Worm (Caenorhabditis elegans) whole organism, mixed stage, embryonic: ENCODE measurements around the gene ptrg-1.
A peak's percentile ranks its signal among the peaks of the same experiment; 100 is the strongest.

Experiments used
- bed-3 ChIP-seq: fragments of 200-800 bp; sonication (Bioruptor generic); optimal IDR thresholded peaks from 3 replicates; lab custom pipeline; 2018; ENCODE audit warnings: mild to moderate bottlenecking, missing genetic modification characterization, moderate library complexity, missing compliant biosample characterization
- elt-1 ChIP-seq: sonication (generic microtip); optimal IDR thresholded peaks from 2 replicates; lab custom pipeline; 2017; ENCODE audit warnings: missing genetic modification characterization, mild to moderate bottlenecking, missing compliant biosample characterization, antibody characterized with exemption, moderate library complexity, borderline replicate concordance; ENCODE audit not compliant: insufficient read depth
- elt-3 ChIP-seq: fragments of 150-350 bp; optimal IDR thresholded peaks from 2 replicates; lab custom pipeline; 2014; ENCODE audit warnings: missing biosample characterization, missing genetic modification characterization
- flh-1 ChIP-seq: fragments of 200-800 bp; sonication (Bioruptor generic); optimal IDR thresholded peaks from 2 replicates; lab custom pipeline; 2018; ENCODE audit warnings: mild to moderate bottlenecking, missing genetic modification characterization, moderate library complexity, missing compliant biosample characterization
- ham-2 ChIP-seq: fragments of 200-800 bp; sonication (Bioruptor generic); optimal IDR thresholded peaks from 2 replicates; lab custom pipeline; 2018; ENCODE audit warnings: mild to moderate bottlenecking, missing genetic modification characterization, missing compliant biosample characterization
- lin-13 ChIP-seq: fragments of 150-350 bp; optimal IDR thresholded peaks from 2 replicates; lab custom pipeline; 2014; ENCODE audit warnings: missing biosample characterization, missing genetic modification characterization
- lsy-2 ChIP-seq: fragments of 150-350 bp; optimal IDR thresholded peaks from 2 replicates; lab custom pipeline; 2014; ENCODE audit warnings: missing biosample characterization, missing genetic modification characterization
- nhr-2 ChIP-seq: fragments of 150-350 bp; optimal IDR thresholded peaks from 2 replicates; lab custom pipeline; 2014; ENCODE audit warnings: missing biosample characterization, missing genetic modification characterization
- nhr-237 ChIP-seq: fragments of 150-350 bp; optimal IDR thresholded peaks from 2 replicates; lab custom pipeline; 2014; ENCODE audit warnings: missing biosample characterization, missing genetic modification characterization
- nhr-28 ChIP-seq: fragments of 150-350 bp; optimal IDR thresholded peaks from 2 replicates; lab custom pipeline; 2014; ENCODE audit warnings: missing biosample characterization, missing genetic modification characterization
- snpc-4 ChIP-seq: fragments of 150-350 bp; optimal IDR thresholded peaks from 2 replicates; lab custom pipeline; 2014; ENCODE audit warnings: missing biosample characterization, missing genetic modification characterization
- unc-62 ChIP-seq: fragments of 150-350 bp; optimal IDR thresholded peaks from 2 replicates; lab custom pipeline; 2014; ENCODE audit warnings: missing biosample characterization, missing genetic modification reagents, missing genetic modification characterization

- TF ChIP-seq nhr-237 (tag; lab: Kevin White, UChicago): no peak
- TF ChIP-seq ham-2: no peak
- no peak for TF ChIP-seq lin-13 (tag; lab: Kevin White, UChicago)
- TF ChIP-seq elt-3 (tag; lab: Kevin White, UChicago): no peak
- TF ChIP-seq nhr-2 (tag; lab: Kevin White, UChicago): peak; percentile 93
- TF ChIP-seq flh-1 (GFP tag; lab: Kevin White, UChicago): no peak
- no peak for TF ChIP-seq unc-62 (GFP tag; lab: Kevin White, UChicago)
- TF ChIP-seq lsy-2 (tag; lab: Kevin White, UChicago): no peak
- no peak for TF ChIP-seq bed-3 (GFP tag; lab: Kevin White, UChicago)
- no peak for TF ChIP-seq elt-1 (tag; lab: Kevin White, UChicago)
- TF ChIP-seq snpc-4 (tag; lab: Kevin White, UChicago): no peak
- TF ChIP-seq nhr-28: no peak
Measured at ce11 chrIV:10241659-10242058, 47.4 kb upstream of the ptrg-1 start, which contains the start of gene lipl-7.
